Worm (Caenorhabditis elegans): ENCODE measurements around the gene ges-1.

DNA sequence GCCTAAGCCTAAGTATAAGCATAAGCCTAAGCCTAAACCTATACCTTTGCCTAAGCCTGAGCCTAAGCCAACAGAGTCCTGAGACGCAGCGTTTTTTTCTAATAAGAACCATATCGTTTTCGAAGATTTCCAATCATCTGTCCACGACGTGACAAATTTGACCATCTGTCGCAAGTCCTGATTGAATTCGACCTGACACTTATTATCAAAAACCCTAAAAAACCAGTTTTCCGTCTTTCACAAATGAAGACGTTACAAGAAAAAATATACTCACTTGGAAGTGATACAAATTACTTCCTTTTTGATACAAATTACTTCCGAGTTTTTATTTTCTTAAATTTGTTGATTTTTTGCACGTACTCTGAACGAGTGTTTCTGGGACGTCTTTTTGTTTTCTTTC, 6.3 kb upstream of the ges-1 start:
- TF ChIP-seq fos-1 (tag; optimal IDR thresholded peaks at IDR 0.05) (no peak), nhr-11 (tag; optimal IDR thresholded peaks at IDR 0.05) (no peak), jun-1 (tag; optimal IDR thresholded peaks at IDR 0.05) (no peak), ama-1 (optimal IDR thresholded peaks at IDR 0.05) (no peak), nhr-28 (tag; optimal IDR thresholded peaks at IDR 0.05) (no peak)
